Comparison of ENCODE assay signal across 8 worm cellular contexts in the genomic region with DNA sequence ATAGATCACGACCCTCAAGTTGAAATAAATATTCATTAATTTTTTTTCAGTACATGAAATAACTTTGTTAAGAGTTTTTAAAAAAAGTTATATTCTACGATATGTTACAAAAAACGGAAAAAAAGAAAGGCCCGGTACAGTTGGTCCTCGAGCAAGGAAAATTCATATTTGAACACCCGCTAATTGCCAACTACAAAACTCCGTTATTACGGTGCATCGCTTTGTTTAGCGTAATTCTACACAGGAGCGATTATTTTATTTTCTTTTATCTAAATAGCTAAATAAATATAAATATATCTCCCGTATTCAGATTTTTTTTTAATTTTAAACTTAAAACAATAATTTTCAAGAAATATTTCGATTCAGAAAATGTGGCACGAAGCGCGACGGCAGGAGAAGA.
TF ChIP-seq lines count a peak whose summit lies in the region.

A gene (plus strand): TSS at position 365 of the 400 bp plus-strand sequence.

TF ChIP-seq in whole organism, L1 larva, 84 proteins besides CTCF, POLR2A, EP300 and RAD21 (continues in another document):
- TF ChIP-seq pag-3 (tag; optimal IDR thresholded peaks at IDR 0.05; lab: Kevin White, UChicago; ENCODE audit: borderline replicate concordance, insufficient read depth) (no peak), tbx-2 (tag; optimal IDR thresholded peaks at IDR 0.05; lab: Kevin White, UChicago) (peak; percentile 12), ama-1 (optimal IDR thresholded peaks at IDR 0.05; lab: Kevin White, UChicago) (no peak), dpl-1 (GFP tag; optimal IDR thresholded peaks at IDR 0.05; lab: Kevin White, UChicago) (peak; percentile 84 to 92 (median 88)), nhr-28 (tag; optimal IDR thresholded peaks at IDR 0.05; lab: Kevin White, UChicago) (no peak), blmp-1 (tag; optimal IDR thresholded peaks at IDR 0.05; lab: Kevin White, UChicago) (peak; percentile 29), efl-1 (optimal IDR thresholded peaks at IDR 0.05; lab: Kevin White, UChicago) (peak; percentile 60 to 90), efl-1 (GFP tag; optimal IDR thresholded peaks at IDR 0.05 in 1 of 2; lab: Kevin White, UChicago) (peak; percentile 92 to 99), egl-13 (tag; optimal IDR thresholded peaks at IDR 0.05; lab: Kevin White, UChicago) (no peak), lin-15B (tag; optimal IDR thresholded peaks at IDR 0.05; lab: Kevin White, UChicago) (no peak)

TF ChIP-seq in whole organism, L2 larva, 48 proteins besides CTCF, POLR2A, EP300 and RAD21:
- TF ChIP-seq lin-13 (GFP tag; optimal IDR thresholded peaks at IDR 0.05; lab: Kevin White, UChicago) (peak; percentile 7), elt-3 (tag; optimal IDR thresholded peaks at IDR 0.05; lab: Kevin White, UChicago) (no peak), gmeb-1 (tag; optimal IDR thresholded peaks at IDR 0.05; lab: Kevin White, UChicago) (peak; percentile 89), nhr-25 (tag; optimal IDR thresholded peaks at IDR 0.05; lab: Kevin White, UChicago) (no peak), C34F6.9 (tag; optimal IDR thresholded peaks at IDR 0.05; lab: Kevin White, UChicago) (peak; percentile 40), R02D3.7 (tag; optimal IDR thresholded peaks at IDR 0.05; lab: Kevin White, UChicago) (peak; percentile 29), unc-55 (GFP tag; optimal IDR thresholded peaks at IDR 0.05; lab: Kevin White, UChicago) (peak; percentile 62)

TF ChIP-seq in whole organism, L3 larva, 47 proteins besides CTCF, POLR2A, EP300 and RAD21:
- TF ChIP-seq elt-3 (tag; optimal IDR thresholded peaks at IDR 0.05; lab: Kevin White, UChicago) (no peak), elt-2 (tag; optimal IDR thresholded peaks at IDR 0.05; lab: Kevin White, UChicago) (no peak), R02D3.7 (tag; optimal IDR thresholded peaks at IDR 0.05; lab: Kevin White, UChicago) (peak; percentile 66), fos-1 (tag; optimal IDR thresholded peaks at IDR 0.05; lab: Kevin White, UChicago) (no peak), ama-1 (optimal IDR thresholded peaks at IDR 0.05; lab: Kevin White, UChicago) (no peak), tbx-2 (tag; optimal IDR thresholded peaks at IDR 0.05; lab: Kevin White, UChicago) (no peak), unc-39 (tag; optimal IDR thresholded peaks at IDR 0.05; lab: Kevin White, UChicago) (no peak), ZK546.5 (tag; optimal IDR thresholded peaks at IDR 0.05; lab: Kevin White, UChicago) (no peak), pha-4 (tag; optimal IDR thresholded peaks at IDR 0.05; lab: Kevin White, UChicago) (peak; percentile 33), nfya-1 (tag; optimal IDR thresholded peaks at IDR 0.05; lab: Kevin White, UChicago; ENCODE audit: insufficient read depth) (peak; percentile 46)

TF ChIP-seq in whole organism, L4 larva, 104 proteins besides CTCF, POLR2A, EP300 and RAD21 (continues in another document):
- TF ChIP-seq T20F7.1 (GFP tag; optimal IDR thresholded peaks at IDR 0.05; lab: Kevin White, UChicago) (peak; percentile 93), daf-12 (tag; optimal IDR thresholded peaks at IDR 0.05; lab: Kevin White, UChicago) (no peak), lin-13 (GFP tag; optimal IDR thresholded peaks at IDR 0.05; lab: Kevin White, UChicago) (no peak), lin-39 (tag; optimal IDR thresholded peaks at IDR 0.05; lab: Kevin White, UChicago) (no peak), dmd-8 (GFP tag; IDR thresholded peaks at IDR 0.05; lab: Robert Waterston, UW) (no peak), hlh-30 (tag; optimal IDR thresholded peaks at IDR 0.05; lab: Kevin White, UChicago; ENCODE audit: insufficient read depth) (no peak), unc-39 (tag; optimal IDR thresholded peaks at IDR 0.05; lab: Kevin White, UChicago) (no peak), skn-1 (tag; optimal IDR thresholded peaks at IDR 0.05; lab: Kevin White, UChicago) (no peak), nhr-6 (tag; optimal IDR thresholded peaks at IDR 0.05; lab: Kevin White, UChicago) (peak; percentile 55), dpl-1 (GFP tag; optimal IDR thresholded peaks at IDR 0.05; lab: Kevin White, UChicago) (peak; percentile 84), tra-1 (GFP tag; IDR thresholded peaks at IDR 0.05; lab: Robert Waterston, UW) (no peak), aly-2 (tag; optimal IDR thresholded peaks at IDR 0.05; lab: Kevin White, UChicago) (no peak), R02D3.7 (tag; optimal IDR thresholded peaks at IDR 0.05; lab: Kevin White, UChicago) (peak; percentile 16)

TF ChIP-seq in whole organism, early embryonic, 17 proteins besides CTCF, POLR2A, EP300 and RAD21:
- TF ChIP-seq F13C5.2 (tag; optimal IDR thresholded peaks at IDR 0.05; lab: Kevin White, UChicago) = peak; percentile 17
- TF ChIP-seq B0310.2 (tag; optimal IDR thresholded peaks at IDR 0.05; lab: Kevin White, UChicago) = no peak
- TF ChIP-seq ceh-13 (GFP tag; optimal IDR thresholded peaks at IDR 0.05; lab: Kevin White, UChicago) = no peak
- TF ChIP-seq hmbx-1 (tag; optimal IDR thresholded peaks at IDR 0.05; lab: Kevin White, UChicago) = no peak
- no peak for TF ChIP-seq tbx-37 (GFP tag; conservative IDR thresholded peaks at IDR 0.05; lab: Robert Waterston, UW)

TF ChIP-seq in whole organism, late embryonic, 69 proteins besides CTCF, POLR2A, EP300 and RAD21:
- no peak for TF ChIP-seq K09A11.1 (tag; optimal IDR thresholded peaks at IDR 0.05; lab: Kevin White, UChicago; ENCODE audit: insufficient read depth)
- TF ChIP-seq eyg-1 (tag; optimal IDR thresholded peaks at IDR 0.05; lab: Kevin White, UChicago) = no peak
- no peak for TF ChIP-seq npax-4 (tag; optimal IDR thresholded peaks at IDR 0.05; lab: Kevin White, UChicago)
- TF ChIP-seq ets-4 (tag; optimal IDR thresholded peaks at IDR 0.05; lab: Kevin White, UChicago) = no peak
- TF ChIP-seq gmeb-2 (tag; optimal IDR thresholded peaks at IDR 0.05; lab: Kevin White, UChicago) = no peak
- no peak for TF ChIP-seq hlh-15 (tag; optimal IDR thresholded peaks at IDR 0.05; lab: Kevin White, UChicago)
- no peak for TF ChIP-seq unc-3 (GFP tag; conservative IDR thresholded peaks at IDR 0.05; lab: Robert Waterston, UW)
- no peak for TF ChIP-seq unc-3 (tag; optimal IDR thresholded peaks at IDR 0.05; lab: Kevin White, UChicago)
- peak; percentile 11 for TF ChIP-seq elt-2 (tag; optimal IDR thresholded peaks at IDR 0.05; lab: Kevin White, UChicago)

TF ChIP-seq in whole organism, mixed stage, embryonic, 35 proteins besides CTCF, POLR2A, EP300 and RAD21:
- peak; percentile 53 for TF ChIP-seq ces-1 (GFP tag; optimal IDR thresholded peaks at IDR 0.05; lab: Kevin White, UChicago)
- TF ChIP-seq lsy-2 (tag; optimal IDR thresholded peaks at IDR 0.05; lab: Kevin White, UChicago) = peak; percentile 20
- TF ChIP-seq mab-5 (tag; optimal IDR thresholded peaks at IDR 0.05; lab: Kevin White, UChicago) = no peak

TF ChIP-seq in whole organism, young adult, 124 proteins besides CTCF, POLR2A, EP300 and RAD21:
- TF ChIP-seq ztf-25 (GFP tag; IDR thresholded peaks at IDR 0.05; lab: Robert Waterston, UW) (no peak), him-1 (tag; optimal IDR thresholded peaks at IDR 0.05; lab: Kevin White, UChicago) (no peak), efl-1 (GFP tag; optimal IDR thresholded peaks at IDR 0.05; lab: Kevin White, UChicago) (peak; percentile 51), madf-6 (GFP tag; IDR thresholded peaks at IDR 0.05; lab: Robert Waterston, UW) (no peak), hsf-1 (GFP tag; IDR thresholded peaks at IDR 0.05; lab: Robert Waterston, UW) (no peak), ceh-40 (GFP tag; IDR thresholded peaks at IDR 0.05; lab: Robert Waterston, UW) (no peak), K12H6.12 (tag; optimal IDR thresholded peaks at IDR 0.05; lab: Kevin White, UChicago) (no peak), unc-130 (GFP tag; optimal IDR thresholded peaks at IDR 0.05; lab: Kevin White, UChicago) (no peak), attf-3 (GFP tag; conservative IDR thresholded peaks at IDR 0.05; lab: Robert Waterston, UW) (peak; percentile 93), dpl-1 (GFP tag; optimal IDR thresholded peaks at IDR 0.05; lab: Kevin White, UChicago) (peak; percentile 7), F57C9.4 (tag; optimal IDR thresholded peaks at IDR 0.05; lab: Kevin White, UChicago) (no peak), mes-4 (tag; optimal IDR thresholded peaks at IDR 0.05; lab: Kevin White, UChicago) (no peak), Y67H2A.10 (GFP tag; conservative IDR thresholded peaks at IDR 0.05; lab: Robert Waterston, UW) (no peak)
